Worm (Caenorhabditis elegans): ENCODE measurements around the gene rap-3.

DNA sequence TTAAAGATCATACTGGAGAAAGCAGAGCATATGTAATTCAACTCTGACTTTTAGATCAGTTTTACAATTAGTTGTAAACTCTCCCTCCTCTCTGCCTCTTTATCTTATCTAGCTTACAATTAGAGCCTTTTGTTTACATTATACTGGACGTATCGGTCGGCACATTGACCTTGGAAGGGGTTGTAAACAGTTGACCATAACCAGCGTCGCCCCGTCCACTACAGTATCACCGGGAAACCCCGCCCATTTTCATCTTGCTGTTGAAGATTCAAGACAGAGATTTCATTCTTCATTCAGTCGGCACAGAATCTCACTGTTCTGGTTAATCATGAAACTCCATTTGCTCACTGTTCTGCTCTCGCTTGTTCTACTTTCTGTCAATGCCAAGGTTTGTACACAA lies 9.7 kb downstream of the rap-3 start, which contains the start of gene sdz-27:
- no peak for TF ChIP-seq pqm-1 (tag; optimal IDR thresholded peaks at IDR 0.05)
- no peak for TF ChIP-seq sox-2 (GFP tag; IDR thresholded peaks at IDR 0.05)
- TF ChIP-seq elt-4 (tag; optimal IDR thresholded peaks at IDR 0.05): no peak
- TF ChIP-seq eyg-1 (tag; optimal IDR thresholded peaks at IDR 0.05): no peak
- TF ChIP-seq pha-4 (tag; optimal IDR thresholded peaks at IDR 0.05): no peak
- TF ChIP-seq sdc-2 (tag; optimal IDR thresholded peaks at IDR 0.05): no peak
- TF ChIP-seq K09A11.1 (tag; optimal IDR thresholded peaks at IDR 0.05; ENCODE audit: insufficient read depth): no peak
- no peak for TF ChIP-seq nhr-11 (tag; optimal IDR thresholded peaks at IDR 0.05)
- no peak for TF ChIP-seq ets-4 (tag; optimal IDR thresholded peaks at IDR 0.05)
- no peak for TF ChIP-seq pag-3 (tag; optimal IDR thresholded peaks at IDR 0.05; ENCODE audit: borderline replicate concordance)
- no peak for TF ChIP-seq tbx-2 (tag; optimal IDR thresholded peaks at IDR 0.05)
- no peak for TF ChIP-seq mec-3 (tag; optimal IDR thresholded peaks at IDR 0.05; ENCODE audit: borderline replicate concordance)
